Fruit fly (Drosophila melanogaster): ENCODE data around the gene CG7362.

The CG7362 gene

DNA sequence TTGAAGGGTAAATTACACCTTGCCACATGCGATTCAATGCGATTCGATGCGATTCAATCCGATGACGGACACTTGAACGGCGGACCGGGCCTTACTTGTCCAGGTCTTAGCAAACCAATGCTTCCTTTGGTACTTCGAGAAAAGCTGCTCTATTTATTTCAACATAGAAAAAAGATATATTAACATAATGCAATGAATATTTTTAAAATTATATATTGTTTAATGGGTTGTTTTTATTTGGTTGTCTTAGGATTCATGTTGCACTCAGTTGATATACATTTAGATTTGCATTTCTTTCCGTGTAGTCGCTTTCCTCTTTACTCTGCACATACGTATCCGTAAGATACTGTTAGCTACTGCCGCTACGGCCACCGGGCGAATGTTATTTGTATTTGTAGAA, 4.1 kb upstream of the CG7362 start:
- TF ChIP-seq CG7045 (GFP tag; optimal IDR thresholded peaks at IDR 0.05) (no peak), cnc (optimal IDR thresholded peaks at IDR 0.05) (no peak)

DNA sequence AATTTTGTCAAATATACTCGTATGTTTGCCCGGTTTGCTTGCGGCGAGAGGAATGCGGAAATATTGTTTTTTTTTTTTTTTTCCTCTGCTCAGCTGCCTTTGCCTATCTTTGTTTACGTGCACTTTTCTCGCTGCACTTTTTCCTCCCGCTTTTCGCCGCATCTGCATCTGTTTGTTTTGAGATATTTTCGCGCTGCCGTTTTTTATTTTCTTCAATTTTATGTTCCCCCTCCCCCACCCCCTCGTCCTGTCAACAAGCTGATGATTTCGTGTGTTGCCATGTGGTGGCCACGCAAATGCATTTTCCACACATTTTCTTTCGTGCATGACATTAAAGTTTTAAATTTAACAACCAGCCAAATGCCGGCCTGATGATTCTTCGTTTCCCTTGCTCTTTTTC, 1.8 kb upstream of the CG7362 start:
- TF ChIP-seq pad (GFP tag; optimal IDR thresholded peaks at IDR 0.05): no peak
- TF ChIP-seq cic (GFP tag; optimal IDR thresholded peaks at IDR 0.05): peak; percentile 40

DNA sequence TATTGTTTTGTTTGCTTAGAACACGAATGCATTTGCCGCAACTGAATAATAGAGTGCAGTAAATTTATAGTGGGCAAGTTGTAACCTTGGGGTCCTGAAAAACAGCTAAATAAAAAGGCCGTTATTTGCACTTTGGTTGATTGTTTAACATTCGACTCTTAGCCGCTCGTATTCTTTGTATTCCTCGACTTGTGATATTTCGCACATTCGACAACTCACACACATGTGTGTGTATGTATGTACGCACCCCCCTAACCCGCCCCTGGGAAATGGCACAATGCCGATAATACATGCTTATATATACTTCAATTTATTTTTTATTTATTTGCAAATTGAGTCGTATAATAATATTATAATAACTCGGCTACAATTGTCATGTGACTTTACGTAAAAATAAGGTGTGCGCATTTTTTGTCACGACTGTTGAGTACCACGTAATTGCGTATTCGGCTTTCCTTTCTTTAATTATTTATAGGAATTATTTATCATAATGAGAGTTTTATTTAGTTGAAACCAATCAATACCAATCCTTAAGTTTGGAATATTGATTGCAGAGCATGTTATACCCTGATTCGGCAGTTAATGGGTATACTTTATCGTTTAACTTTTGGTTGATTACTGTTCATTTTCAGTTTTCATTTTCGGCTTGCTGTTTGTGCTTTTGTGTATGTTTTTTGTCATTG, 687 bp upstream of the CG7362 start:
- TF ChIP-seq tj (GFP tag; optimal IDR thresholded peaks at IDR 0.05) (peak; percentile 74), CG11617 (GFP tag; optimal IDR thresholded peaks at IDR 0.05) (no peak), Hr96 (GFP tag; optimal IDR thresholded peaks at IDR 0.05) (no peak), CG12768 (GFP tag; optimal IDR thresholded peaks at IDR 0.05) (peak; percentile 50), toe (GFP tag; optimal IDR thresholded peaks at IDR 0.05) (no peak), CG5204 (GFP tag; optimal IDR thresholded peaks at IDR 0.05) (no peak), Mnt (GFP tag; optimal IDR thresholded peaks at IDR 0.05) (no peak), Crg-1 (GFP tag; optimal IDR thresholded peaks at IDR 0.05) (no peak), kay (GFP tag; ENCODE audit: borderline replicate concordance) (no peak), cic (GFP tag; optimal IDR thresholded peaks at IDR 0.05) (peak; percentile 47), bab1 (GFP tag; optimal IDR thresholded peaks at IDR 0.05) (peak; percentile 92), ovo (GFP tag; optimal IDR thresholded peaks at IDR 0.05) (no peak), pad (GFP tag; optimal IDR thresholded peaks at IDR 0.05) (peak; percentile 37), CG7101 (tag; optimal IDR thresholded peaks at IDR 0.05) (peak; percentile 59), CG1620 (GFP tag; optimal IDR thresholded peaks at IDR 0.05) (no peak), Clk (GFP tag; optimal IDR thresholded peaks at IDR 0.05) (no peak), CG14711 (tag; optimal IDR thresholded peaks at IDR 0.05) (peak; percentile 73), CG33017 (tag; optimal IDR thresholded peaks at IDR 0.05) (peak; percentile 48), cnc (optimal IDR thresholded peaks at IDR 0.05) (no peak), CG7045 (GFP tag; optimal IDR thresholded peaks at IDR 0.05) (no peak)

DNA sequence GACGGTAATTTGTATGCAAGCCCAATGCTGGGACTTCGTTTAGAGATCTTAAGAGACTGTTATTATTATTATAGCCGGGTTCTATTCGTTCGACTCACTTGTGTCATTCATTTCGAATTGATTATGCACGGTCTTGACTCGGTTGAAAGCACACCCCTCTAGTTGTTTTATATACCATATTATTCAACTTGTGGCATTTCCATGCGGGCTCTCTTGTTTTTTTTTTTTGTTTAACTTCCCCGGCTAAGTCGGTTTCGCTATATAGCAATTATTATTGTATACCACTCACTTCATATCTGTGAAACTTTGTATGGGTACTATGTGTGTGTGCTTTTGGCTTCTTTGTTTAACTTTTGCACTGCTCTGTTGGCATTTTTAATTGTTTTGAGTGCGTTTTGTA, 3.2 kb downstream of the CG7362 start, which contains the start of gene smp-30:
Gene smp-30 (minus strand): TSS at position 224 of the 400 bp plus-strand sequence.
- TF ChIP-seq bab1 (GFP tag; optimal IDR thresholded peaks at IDR 0.05): no peak
- no peak for TF ChIP-seq pad (GFP tag; optimal IDR thresholded peaks at IDR 0.05)
- no peak for TF ChIP-seq CG7101 (tag; optimal IDR thresholded peaks at IDR 0.05)

DNA sequence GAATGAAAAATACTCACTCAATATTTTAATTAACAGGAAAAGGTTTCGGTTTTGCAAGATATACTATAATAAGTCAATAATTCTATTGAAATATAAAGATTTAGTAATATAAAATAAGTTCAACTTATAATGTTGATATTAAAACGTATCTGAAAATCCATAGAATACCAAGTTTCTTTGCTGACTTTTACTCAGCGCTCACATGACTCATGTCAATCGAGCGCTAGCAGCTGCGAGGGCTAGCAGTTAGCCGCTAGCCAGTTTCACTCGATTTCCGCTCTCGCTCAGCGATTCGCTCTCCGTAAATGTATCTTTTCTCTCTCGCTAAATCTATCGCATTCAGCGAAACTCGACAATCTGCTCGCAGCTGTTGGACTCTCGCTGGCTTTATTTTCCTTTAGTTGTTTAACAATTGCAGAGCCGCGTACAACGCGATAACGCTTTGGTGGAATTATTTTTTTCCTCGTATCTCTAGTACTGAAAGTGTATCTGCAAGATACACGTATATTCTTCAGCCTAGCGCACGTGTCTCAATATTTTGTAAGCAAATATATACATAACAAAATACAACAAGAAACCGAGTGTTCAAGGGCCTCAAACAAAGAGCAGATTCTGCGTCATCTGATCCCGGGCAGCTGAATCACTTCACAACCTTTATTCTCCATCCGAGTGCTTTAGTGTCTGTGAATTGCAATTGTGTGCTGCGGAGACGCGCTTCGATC, 5.0 kb downstream of the CG7362 start:
- TF ChIP-seq Crg-1 (GFP tag; optimal IDR thresholded peaks at IDR 0.05): peak; percentile 53
- peak; percentile 90 for TF ChIP-seq Mnt (GFP tag; optimal IDR thresholded peaks at IDR 0.05)
- TF ChIP-seq kay (GFP tag; ENCODE audit: borderline replicate concordance): peak; percentile 99
- TF ChIP-seq Clk (GFP tag; optimal IDR thresholded peaks at IDR 0.05): peak; percentile 29
- TF ChIP-seq ovo (GFP tag; optimal IDR thresholded peaks at IDR 0.05): peak; percentile 65
- TF ChIP-seq CG7045 (GFP tag; optimal IDR thresholded peaks at IDR 0.05): peak; percentile 64
- peak; percentile 23 for TF ChIP-seq Hr96 (GFP tag; optimal IDR thresholded peaks at IDR 0.05)
- TF ChIP-seq cic (GFP tag; optimal IDR thresholded peaks at IDR 0.05): peak; percentile 91
- TF ChIP-seq CG33017 (tag; optimal IDR thresholded peaks at IDR 0.05): peak; percentile 69
- TF ChIP-seq CG1620 (GFP tag; optimal IDR thresholded peaks at IDR 0.05): no peak
- TF ChIP-seq CG14711 (tag; optimal IDR thresholded peaks at IDR 0.05): peak; percentile 61
- TF ChIP-seq tj (GFP tag; optimal IDR thresholded peaks at IDR 0.05): peak; percentile 69
- no peak for TF ChIP-seq cnc (optimal IDR thresholded peaks at IDR 0.05)
- TF ChIP-seq CG7101 (tag; optimal IDR thresholded peaks at IDR 0.05): peak; percentile 73
- peak; percentile 6 for TF ChIP-seq CG5204 (GFP tag; optimal IDR thresholded peaks at IDR 0.05)
- peak; percentile 68 for TF ChIP-seq bab1 (GFP tag; optimal IDR thresholded peaks at IDR 0.05)
- TF ChIP-seq pad (GFP tag; optimal IDR thresholded peaks at IDR 0.05): peak; percentile 48
- peak; percentile 80 for TF ChIP-seq CG11617 (GFP tag; optimal IDR thresholded peaks at IDR 0.05)
- no peak for TF ChIP-seq toe (GFP tag; optimal IDR thresholded peaks at IDR 0.05)
- TF ChIP-seq CG12768 (GFP tag; optimal IDR thresholded peaks at IDR 0.05): peak; percentile 65

DNA sequence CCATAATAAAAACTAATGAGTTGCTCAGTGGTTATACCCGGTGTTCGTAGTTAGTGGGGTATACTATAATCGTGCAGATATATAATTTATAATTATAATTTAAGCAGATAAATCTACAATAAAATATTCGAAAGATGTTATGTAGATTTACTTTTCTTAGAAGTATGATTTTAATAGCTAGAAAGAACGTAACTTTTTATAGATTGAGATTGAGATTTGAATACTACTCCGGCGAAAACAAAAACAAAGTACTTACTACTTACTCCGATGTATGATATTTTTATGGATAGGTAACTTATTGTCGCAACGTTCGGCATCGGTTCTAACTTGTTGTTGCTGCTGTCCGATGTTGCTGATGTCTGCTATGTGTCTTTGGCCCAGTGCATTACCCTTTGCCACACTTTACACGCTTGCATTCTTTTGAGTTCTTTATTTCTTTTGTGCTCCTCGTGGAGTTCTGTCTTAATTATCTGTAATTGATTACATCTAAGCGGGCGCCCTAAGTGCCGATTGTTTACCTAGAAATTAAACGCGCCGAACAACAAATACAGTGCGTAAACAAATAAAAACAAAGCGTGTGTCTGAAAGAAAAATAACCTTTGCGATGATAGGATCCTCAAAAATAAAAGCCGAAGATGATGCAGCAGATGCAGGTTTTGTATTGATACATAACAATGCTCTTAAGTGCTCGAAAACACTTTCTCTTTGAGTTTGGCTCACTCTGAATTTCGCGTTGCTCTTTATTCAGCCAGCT, 5.8 kb downstream of the CG7362 start:
- TF ChIP-seq cnc (optimal IDR thresholded peaks at IDR 0.05) (peak in 1 of 2 experiments; percentile 60), CG11617 (GFP tag; optimal IDR thresholded peaks at IDR 0.05) (no peak)

DNA sequence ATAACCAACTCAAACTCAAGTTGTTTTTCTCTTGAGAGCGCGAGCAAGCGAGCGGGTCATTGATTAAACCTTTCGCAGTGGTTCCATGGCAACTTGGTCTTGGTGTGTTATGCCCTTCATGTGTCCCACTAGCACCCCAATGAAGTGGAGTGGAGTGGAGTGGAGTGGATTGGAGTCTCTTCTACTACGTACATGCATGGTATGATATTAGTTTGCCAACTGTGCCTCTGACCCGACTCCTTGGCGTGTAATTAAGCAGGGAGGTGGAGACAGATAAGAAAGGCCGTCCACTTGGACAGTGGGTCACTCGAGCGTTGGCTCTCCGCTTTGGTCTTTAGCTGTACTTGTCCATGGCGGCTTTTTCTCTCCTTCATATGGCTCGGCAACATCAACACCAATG, 6.3 kb downstream of the CG7362 start:
- TF ChIP-seq pad (GFP tag; optimal IDR thresholded peaks at IDR 0.05): no peak
- peak; percentile 62 for TF ChIP-seq cic (GFP tag; optimal IDR thresholded peaks at IDR 0.05)
